Worm (Caenorhabditis elegans) whole organism, L1 larva: ENCODE measurements around the gene F40A3.2.

Experiments used
- C16A3.4 ChIP-seq: fragments of 150-350 bp; optimal IDR thresholded peaks from 2 replicates; lab custom pipeline; 2014; ENCODE audit warnings: missing biosample characterization, missing genetic modification characterization
- ama-1 ChIP-seq: fragments of 150-350 bp; optimal IDR thresholded peaks from 2 replicates; lab custom pipeline; 2014
- blmp-1 ChIP-seq: fragments of 150-350 bp; optimal IDR thresholded peaks from 2 replicates; lab custom pipeline; 2014; ENCODE audit warnings: missing biosample characterization, missing genetic modification characterization
- ceh-63 ChIP-seq: fragments of 200-800 bp; sonication (Bioruptor generic); optimal IDR thresholded peaks from 2 replicates; lab custom pipeline; 2018; ENCODE audit warnings: mild to moderate bottlenecking, missing genetic modification characterization, missing compliant biosample characterization
- ceh-8 ChIP-seq: fragments of 200-800 bp; sonication (Bioruptor generic); optimal IDR thresholded peaks from 2 replicates; lab custom pipeline; 2018; ENCODE audit warnings: mild to moderate bottlenecking, missing genetic modification characterization, moderate library complexity, missing compliant biosample characterization
- ceh-90 ChIP-seq: sonication (generic microtip); optimal IDR thresholded peaks from 2 replicates; lab custom pipeline; 2016; ENCODE audit warnings: missing genetic modification characterization, missing compliant biosample characterization
- dpl-1 ChIP-seq, 3 experiments: fragments of 150-350 bp in 2 of 3; sonication (generic microtip) in 1 of 3; optimal IDR thresholded peaks; 2 replicates each; lab custom pipeline; 2014 to 2017; ENCODE audit warnings: missing biosample characterization in 3 of 3, missing genetic modification characterization in 3 of 3, missing genetic modification reagents in 3 of 3
- efl-1 ChIP-seq, 4 experiments: fragments of 150-350 bp; optimal IDR thresholded peaks in 3 of 4; peaks in 1 of 4; 1 replicate in 1 of 4; 2 replicates in 3 of 4; lab custom pipeline; 2014; ENCODE audit warnings: missing biosample characterization in 2 of 4, missing genetic modification characterization in 2 of 4, missing genetic modification reagents in 2 of 4
- egl-13 ChIP-seq: sonication (generic microtip); optimal IDR thresholded peaks from 2 replicates; lab custom pipeline; 2016; ENCODE audit warnings: missing genotype, missing genetic modification reagents, missing genetic modification characterization, missing compliant biosample characterization
- elt-2 ChIP-seq: sonication (generic microtip); optimal IDR thresholded peaks from 2 replicates; lab custom pipeline; 2016; ENCODE audit warnings: missing genetic modification characterization, mild to moderate bottlenecking, inconsistent platforms, missing compliant biosample characterization, missing genetic modification reagents
- elt-3 ChIP-seq, 6 experiments: fragments of 150-350 bp in 1 of 6; sonication (generic microtip); optimal IDR thresholded peaks; 2 replicates each; lab custom pipeline; 2017 to 2018; ENCODE audit warnings: missing biosample characterization in 6 of 6, missing genetic modification characterization in 6 of 6, inconsistent platforms in 1 of 6
- ets-5 ChIP-seq: fragments of 200-800 bp; sonication (Bioruptor generic); IDR thresholded peaks from 2 replicates; pipeline ENCODE4 v1.3.6; 2022; ENCODE audit warnings: missing genetic modification characterization, missing compliant biosample characterization
- fkh-4 ChIP-seq: sonication (generic microtip); optimal IDR thresholded peaks from 2 replicates; lab custom pipeline; 2016; ENCODE audit warnings: missing compliant biosample characterization, missing genetic modification characterization, borderline replicate concordance
- fkh-8 ChIP-seq: sonication (generic microtip); optimal IDR thresholded peaks from 2 replicates; lab custom pipeline; 2016; ENCODE audit warnings: mild to moderate bottlenecking, missing genetic modification characterization, missing compliant biosample characterization
- irx-1 ChIP-seq: sonication (generic microtip); optimal IDR thresholded peaks from 2 replicates; lab custom pipeline; 2016; ENCODE audit warnings: missing genetic modification characterization, missing compliant biosample characterization
- lin-14 ChIP-seq: fragments of 200-800 bp; sonication (Bioruptor generic); optimal IDR thresholded peaks from 2 replicates; lab custom pipeline; 2018; ENCODE audit warnings: mild to moderate bottlenecking, missing genetic modification characterization, moderate library complexity, missing compliant biosample characterization
- lin-39 ChIP-seq: fragments of 150-350 bp; optimal IDR thresholded peaks from 2 replicates; lab custom pipeline; 2014; ENCODE audit warnings: missing biosample characterization, missing genetic modification reagents, missing genetic modification characterization
- lsy-2 ChIP-seq, 2 experiments: fragments of 150-350 bp; optimal IDR thresholded peaks; 2 replicates each; lab custom pipeline; 2014; ENCODE audit warnings: missing biosample characterization in 2 of 2, missing genetic modification characterization in 2 of 2
- mdl-1 ChIP-seq, 2 experiments: fragments of 150-350 bp; optimal IDR thresholded peaks; 2 replicates each; lab custom pipeline; 2014 to 2017; ENCODE audit warnings: missing biosample characterization in 2 of 2, missing genetic modification characterization in 2 of 2, inconsistent platforms in 1 of 2
- mep-1 ChIP-seq: fragments of 150-350 bp; optimal IDR thresholded peaks from 2 replicates; lab custom pipeline; 2014; ENCODE audit warnings: missing biosample characterization, missing genetic modification characterization
- nhr-12 ChIP-seq: sonication (generic microtip); optimal IDR thresholded peaks from 2 replicates; lab custom pipeline; 2017; ENCODE audit warnings: missing biosample characterization, missing genetic modification characterization
- nhr-237 ChIP-seq: fragments of 150-350 bp; optimal IDR thresholded peaks from 2 replicates; lab custom pipeline; 2014; ENCODE audit warnings: missing biosample characterization, missing genetic modification characterization
- nhr-47 ChIP-seq: sonication (generic microtip); optimal IDR thresholded peaks from 2 replicates; lab custom pipeline; 2016; ENCODE audit warnings: mild to moderate bottlenecking, missing genetic modification characterization, moderate library complexity, missing compliant biosample characterization
- nhr-71 ChIP-seq: sonication (generic microtip); optimal IDR thresholded peaks from 2 replicates; lab custom pipeline; 2016; ENCODE audit warnings: mild to moderate bottlenecking, missing genetic modification characterization, moderate library complexity, missing compliant biosample characterization
- nhr-77 ChIP-seq: fragments of 150-350 bp; optimal IDR thresholded peaks from 2 replicates; lab custom pipeline; 2014; ENCODE audit warnings: missing biosample characterization, missing genetic modification characterization
- nhr-84 ChIP-seq: sonication (generic microtip); optimal IDR thresholded peaks from 2 replicates; lab custom pipeline; 2017; ENCODE audit warnings: missing biosample characterization, missing genetic modification characterization
- nhr-85 ChIP-seq: sonication (generic microtip); peaks from one replicate; lab custom pipeline; 2016; ENCODE audit warnings: missing genetic modification characterization, inconsistent platforms, missing compliant biosample characterization
- nhr-90 ChIP-seq: sonication (generic microtip); optimal IDR thresholded peaks from 2 replicates; lab custom pipeline; 2016; ENCODE audit warnings: mild to moderate bottlenecking, missing genetic modification characterization, missing compliant biosample characterization; ENCODE audit not compliant: poor library complexity
- snpc-4 ChIP-seq: fragments of 150-350 bp; optimal IDR thresholded peaks from 2 replicates; lab custom pipeline; 2014; ENCODE audit warnings: missing biosample characterization, missing genetic modification characterization
- snu-23 ChIP-seq: sonication (generic microtip); optimal IDR thresholded peaks from 2 replicates; lab custom pipeline; 2016; ENCODE audit warnings: missing genetic modification characterization, missing compliant biosample characterization
- sup-37 ChIP-seq: fragments of 200-800 bp; sonication (Bioruptor generic); optimal IDR thresholded peaks from 2 replicates; lab custom pipeline; 2018; ENCODE audit warnings: mild to moderate bottlenecking, missing genetic modification characterization, missing compliant biosample characterization
- vab-15 ChIP-seq: sonication (generic microtip); optimal IDR thresholded peaks from 2 replicates; lab custom pipeline; 2017; ENCODE audit warnings: missing genotype, mild to moderate bottlenecking, missing genetic modification characterization, missing compliant biosample characterization
- xbp-1 ChIP-seq: sonication (generic microtip); optimal IDR thresholded peaks from 2 replicates; lab custom pipeline; 2016; ENCODE audit warnings: missing genetic modification characterization, missing compliant biosample characterization

F40A3.2 gene

ce11 chrV:7875456-7875855, 3.3 kb upstream of the F40A3.2 start, which contains the start of gene F40A3.4:
Gene F40A3.4 (plus strand): TSS chrV:7875756.
- TF ChIP-seq nhr-47 (tag; lab: Kevin White, UChicago) (no peak), efl-1 (optimal IDR thresholded peaks at IDR 0.05; lab: Kevin White, UChicago) (no peak), efl-1 (GFP tag; optimal IDR thresholded peaks at IDR 0.05 in 1 of 2; lab: Kevin White, UChicago) (peak in 1 of 2 experiments; percentile 48)
- TF ChIP-seq, all 84 proteins: peak for 1

ce11 chrV:7876881-7877475, 1.7 kb upstream of the F40A3.2 start, which contains the start of gene F40A3.3:
Gene F40A3.3 (plus strand): TSS chrV:7877444.
- TF ChIP-seq mep-1 (peak; percentile 33), irx-1 (tag; lab: Kevin White, UChicago) (no peak), dpl-1 (GFP tag; optimal IDR thresholded peaks at IDR 0.05; lab: Kevin White, UChicago) (no peak), ceh-63 (no peak), mdl-1 (tag; optimal IDR thresholded peaks at IDR 0.05; lab: Kevin White, UChicago) (no peak), nhr-237 (no peak), nhr-85 (no peak), xbp-1 (tag; lab: Kevin White, UChicago) (no peak), C16A3.4 (peak; percentile 2), lin-14 (GFP tag; lab: Kevin White, UChicago) (peak; percentile 10), ceh-8 (GFP tag; lab: Kevin White, UChicago) (no peak), lsy-2 (tag; optimal IDR thresholded peaks at IDR 0.05; lab: Kevin White, UChicago) (peak in 1 of 2 experiments; percentile 34), efl-1 (optimal IDR thresholded peaks at IDR 0.05; lab: Kevin White, UChicago) (no peak), efl-1 (GFP tag; optimal IDR thresholded peaks at IDR 0.05 in 1 of 2; lab: Kevin White, UChicago) (peak in 1 of 2 experiments; percentile 11), blmp-1 (tag; lab: Kevin White, UChicago) (peak; percentile 22), ets-5 (GFP tag; lab: Robert Waterston, UW) (no peak), snu-23 (peak; percentile 14), nhr-71 (tag; lab: Kevin White, UChicago) (no peak), nhr-77 (tag; lab: Kevin White, UChicago) (no peak), snpc-4 (tag; lab: Kevin White, UChicago) (no peak), fkh-4 (tag; lab: Kevin White, UChicago) (no peak), nhr-12 (tag; lab: Kevin White, UChicago) (no peak), ceh-90 (tag; lab: Kevin White, UChicago) (no peak), lin-39 (tag; lab: Kevin White, UChicago) (no peak)

- TF ChIP-seq nhr-90 (tag; lab: Kevin White, UChicago) (no peak), ceh-63 (no peak), egl-13 (tag; lab: Kevin White, UChicago) (peak; percentile 52), fkh-8 (tag; lab: Kevin White, UChicago) (no peak), ama-1 (lab: Kevin White, UChicago) (no peak), fkh-4 (tag; lab: Kevin White, UChicago) (no peak), nhr-47 (tag; lab: Kevin White, UChicago) (peak; percentile 36), vab-15 (tag; lab: Kevin White, UChicago) (peak; percentile 17), nhr-84 (no peak), elt-3 (tag; optimal IDR thresholded peaks at IDR 0.05; lab: Kevin White, UChicago) (no peak), lin-14 (GFP tag; lab: Kevin White, UChicago) (peak; percentile 80), nhr-71 (tag; lab: Kevin White, UChicago) (peak; percentile 13)
These were observed 5.7 kb downstream of the F40A3.2 start for ce11 chrV:7884441-7884840.

ce11 chrV:7888036-7888435, 9.3 kb downstream of the F40A3.2 start:
- TF ChIP-seq elt-2 (tag; lab: Kevin White, UChicago) (peak; percentile 40), lin-14 (GFP tag; lab: Kevin White, UChicago) (peak; percentile 5), efl-1 (optimal IDR thresholded peaks at IDR 0.05; lab: Kevin White, UChicago) (no peak), efl-1 (GFP tag; optimal IDR thresholded peaks at IDR 0.05 in 1 of 2; lab: Kevin White, UChicago) (peak in 1 of 2 experiments; percentile 47), sup-37 (GFP tag; lab: Kevin White, UChicago) (no peak), nhr-47 (tag; lab: Kevin White, UChicago) (no peak)
